Fruit fly (Drosophila melanogaster) whole organism, wandering third instar larva: ENCODE data around the gene CkIIalpha-i1.

Source experiments
- Abd-B ChIP-seq: fragments of >200 bp; optimal IDR thresholded peaks from 2 replicates; lab custom pipeline; 2017; ENCODE audit warnings: missing biosample characterization, missing genetic modification characterization
- CG32264 ChIP-seq: fragments of 200-800 bp; sonication (Bioruptor generic); optimal IDR thresholded peaks from 2 replicates; lab custom pipeline; 2016; ENCODE audit warnings: missing biosample characterization, missing genetic modification characterization
- GATAd ChIP-seq: sonication (Bioruptor generic); optimal IDR thresholded peaks from 2 replicates; lab custom pipeline; 2016; ENCODE audit warnings: missing biosample characterization, missing genetic modification characterization
- Hr83 ChIP-seq: fragments of 200-300 bp; sonication (Bioruptor generic); optimal IDR thresholded peaks from 2 replicates; lab custom pipeline; 2016; ENCODE audit warnings: missing biosample characterization, mild to moderate bottlenecking, missing genetic modification characterization, moderate library complexity; ENCODE audit not compliant: poor library complexity, severe bottlenecking
- Vsx2 ChIP-seq: fragments of 200-300, 225-300 bp; sonication (Bioruptor generic); optimal IDR thresholded peaks from 2 replicates; lab custom pipeline; 2018; ENCODE audit warnings: missing biosample characterization, missing genetic modification characterization; ENCODE audit not compliant: partially characterized antibody
- br ChIP-seq: fragments of 200-800 bp; sonication (Bioruptor generic); optimal IDR thresholded peaks from 2 replicates; lab custom pipeline; 2016; ENCODE audit warnings: missing biosample characterization, missing genetic modification characterization
- h ChIP-seq: fragments of 200-800 bp; sonication (Bioruptor generic); optimal IDR thresholded peaks from 3 replicates; lab custom pipeline; 2016; ENCODE audit warnings: missing biosample characterization, mild to moderate bottlenecking, missing genetic modification characterization
- pan ChIP-seq: fragments of >200 bp; optimal IDR thresholded peaks from 2 replicates; lab custom pipeline; 2017
- tai ChIP-seq: sonication (Bioruptor generic); optimal IDR thresholded peaks from 2 replicates; lab custom pipeline; 2016; ENCODE audit warnings: missing biosample characterization, missing genetic modification characterization
- usp ChIP-seq: fragments of >200 bp; optimal IDR thresholded peaks from 2 replicates; lab custom pipeline; 2017; ENCODE audit warnings: missing biosample characterization, missing genetic modification characterization

- TF ChIP-seq usp (GFP tag; lab: Kevin White, UChicago), result no peak
- no peak for TF ChIP-seq Hr83 (GFP tag; lab: Kevin White, UChicago)
- no peak for TF ChIP-seq GATAd (GFP tag; lab: Kevin White, UChicago)
- TF ChIP-seq pan (lab: Kevin White, UChicago), result no peak
- TF ChIP-seq Vsx2, result no peak
- no peak for TF ChIP-seq Abd-B (GFP tag; lab: Kevin White, UChicago)
- no peak for TF ChIP-seq br
- no peak for TF ChIP-seq CG32264 (GFP tag; lab: Kevin White, UChicago)
- no peak for TF ChIP-seq tai
- TF ChIP-seq h (GFP tag; lab: Kevin White, UChicago), result no peak
Measured at dm6 chr3L:15816143-15816487, 664 bp upstream of the CkIIalpha-i1 start, which contains the start of gene fwe.
